Worm (Caenorhabditis elegans): Measurements from ENCODE around the gene Y26G10.6.

Gene Y26G10.6

DNA sequence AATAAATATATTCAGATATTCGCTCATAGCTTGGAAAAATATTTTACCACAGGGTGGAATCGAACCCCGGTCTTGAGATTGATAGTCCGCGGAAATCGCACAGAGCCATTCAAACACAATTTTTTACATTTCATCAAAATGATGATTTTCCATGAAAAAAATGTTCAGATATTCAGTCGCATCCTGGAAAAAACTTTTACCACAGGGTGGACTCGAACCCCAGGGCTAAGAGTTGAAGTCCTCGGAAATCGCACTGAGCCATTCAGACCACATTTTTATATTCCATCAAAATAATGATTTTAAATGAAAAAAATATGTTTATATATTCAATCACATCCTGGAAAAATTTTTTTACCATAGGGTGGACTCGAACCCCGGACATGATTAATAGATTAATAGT lies 22.8 kb downstream of the Y26G10.6 start:
- no peak for TF ChIP-seq cog-1 (tag; optimal IDR thresholded peaks at IDR 0.05)

- TF ChIP-seq ref-1 (GFP tag; conservative IDR thresholded peaks at IDR 0.05) (no peak), klf-2 (GFP tag; conservative IDR thresholded peaks at IDR 0.05) (no peak), tab-1 (GFP tag; IDR thresholded peaks at IDR 0.05) (no peak)
Measured at ce11 chrV:17723142-17723781, 23.5 kb downstream of the Y26G10.6 start.

DNA sequence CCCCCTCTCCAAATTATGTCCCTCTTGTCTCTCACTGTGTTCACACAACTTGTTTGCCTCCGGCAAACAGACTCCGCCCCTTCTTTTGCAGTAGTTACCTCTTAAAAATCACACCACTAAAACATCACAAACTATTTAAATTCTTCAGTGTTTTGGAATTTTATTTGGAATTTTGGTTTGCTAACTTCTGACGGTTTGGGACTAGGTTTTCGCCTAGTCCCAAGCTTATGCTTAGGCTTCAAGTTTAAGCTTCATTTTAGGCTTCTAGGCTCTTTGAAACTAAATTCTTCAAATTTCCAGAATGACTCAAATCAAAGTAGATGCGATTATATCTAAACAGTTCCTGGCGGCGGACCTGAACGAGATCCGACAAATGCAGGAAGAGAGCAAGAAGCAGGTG lies 24.9 kb downstream of the Y26G10.6 start, which contains the start of gene fat-5:
Gene fat-5, plus strand, starts transcription at position 301 of the 400 bp plus-strand sequence.
- no peak for TF ChIP-seq ztf-23 (GFP tag; IDR thresholded peaks at IDR 0.05)

DNA sequence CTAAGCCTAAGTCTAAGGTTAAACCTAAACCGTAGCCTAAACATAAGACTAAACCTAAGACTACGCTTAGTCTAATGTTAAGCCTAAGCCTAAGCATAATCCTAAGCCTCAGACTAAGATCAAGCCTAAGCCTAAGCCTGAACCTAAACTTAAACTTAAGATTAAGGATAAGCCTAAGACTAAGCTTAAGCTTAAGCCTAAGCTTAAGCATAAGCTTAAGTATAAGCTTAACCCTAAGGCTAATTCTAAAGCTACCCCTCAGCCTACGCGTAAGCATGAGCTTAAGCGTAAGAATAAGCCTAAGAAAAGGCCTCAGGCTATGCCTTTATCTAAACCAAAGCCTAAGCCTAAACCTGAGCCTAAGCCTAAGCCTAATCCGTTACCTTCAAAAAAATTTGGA lies 28.6 kb downstream of the Y26G10.6 start:
- no peak for TF ChIP-seq ztf-29 (GFP tag; IDR thresholded peaks at IDR 0.05)

ce11 chrV:17728757-17729156 lies 29.0 kb downstream of the Y26G10.6 start:
- TF ChIP-seq T22C8.4 (GFP tag; IDR thresholded peaks at IDR 0.05) = no peak
- no peak for TF ChIP-seq ztf-23 (GFP tag; IDR thresholded peaks at IDR 0.05)
- TF ChIP-seq ztf-29 (GFP tag; IDR thresholded peaks at IDR 0.05) = no peak
- no peak for TF ChIP-seq cog-1 (tag; optimal IDR thresholded peaks at IDR 0.05)
- TF ChIP-seq ref-1 (GFP tag; conservative IDR thresholded peaks at IDR 0.05) = no peak
- no peak for TF ChIP-seq klf-2 (GFP tag; conservative IDR thresholded peaks at IDR 0.05)
- no peak for TF ChIP-seq med-1 (GFP tag; optimal IDR thresholded peaks at IDR 0.05; ENCODE audit: insufficient read depth)
- no peak for TF ChIP-seq flt-1 (GFP tag; IDR thresholded peaks at IDR 0.05)
- TF ChIP-seq tab-1 (GFP tag; IDR thresholded peaks at IDR 0.05) = no peak

- TF ChIP-seq flt-1 (GFP tag; IDR thresholded peaks at IDR 0.05) = no peak
- no peak for TF ChIP-seq ztf-29 (GFP tag; IDR thresholded peaks at IDR 0.05)
- no peak for TF ChIP-seq tab-1 (GFP tag; IDR thresholded peaks at IDR 0.05)
- TF ChIP-seq ref-1 (GFP tag; conservative IDR thresholded peaks at IDR 0.05) = no peak
- no peak for TF ChIP-seq med-1 (GFP tag; optimal IDR thresholded peaks at IDR 0.05; ENCODE audit: insufficient read depth)
- no peak for TF ChIP-seq ztf-23 (GFP tag; IDR thresholded peaks at IDR 0.05)
- TF ChIP-seq T22C8.4 (GFP tag; IDR thresholded peaks at IDR 0.05) = no peak
- TF ChIP-seq cog-1 (tag; optimal IDR thresholded peaks at IDR 0.05) = no peak
Measured at ce11 chrV:17732516-17732915, 32.8 kb downstream of the Y26G10.6 start, which contains the start of gene twk-42. TSS of gene twk-42 (minus strand) at chrV:17732616.

ce11 chrV:17739801-17740200 lies 40.0 kb downstream of the Y26G10.6 start, which contains the start of gene cutl-4:
TSS of gene cutl-4 (minus strand) at chrV:17739901.
- no peak for TF ChIP-seq ztf-29 (GFP tag; IDR thresholded peaks at IDR 0.05)
- TF ChIP-seq med-1 (GFP tag; optimal IDR thresholded peaks at IDR 0.05; ENCODE audit: insufficient read depth) = no peak
- no peak for TF ChIP-seq cog-1 (tag; optimal IDR thresholded peaks at IDR 0.05)
- no peak for TF ChIP-seq ztf-23 (GFP tag; IDR thresholded peaks at IDR 0.05)
- no peak for TF ChIP-seq klf-2 (GFP tag; conservative IDR thresholded peaks at IDR 0.05)
- no peak for TF ChIP-seq tab-1 (GFP tag; IDR thresholded peaks at IDR 0.05)

- TF ChIP-seq tab-1 (GFP tag; IDR thresholded peaks at IDR 0.05) (no peak), ztf-23 (GFP tag; IDR thresholded peaks at IDR 0.05) (no peak), klf-2 (GFP tag; conservative IDR thresholded peaks at IDR 0.05) (no peak), med-1 (GFP tag; optimal IDR thresholded peaks at IDR 0.05; ENCODE audit: insufficient read depth) (no peak), T22C8.4 (GFP tag; IDR thresholded peaks at IDR 0.05) (no peak), flt-1 (GFP tag; IDR thresholded peaks at IDR 0.05) (no peak), ztf-29 (GFP tag; IDR thresholded peaks at IDR 0.05) (no peak), cog-1 (tag; optimal IDR thresholded peaks at IDR 0.05) (no peak), ref-1 (GFP tag; conservative IDR thresholded peaks at IDR 0.05) (no peak)
Measured at ce11 chrV:17743802-17744201, 44.0 kb downstream of the Y26G10.6 start.

ce11 chrV:17746959-17747358 lies 47.2 kb downstream of the Y26G10.6 start, which contains the start of gene twk-36:
TSS of gene twk-36 (minus strand) at chrV:17747059.
- TF ChIP-seq cog-1 (tag; optimal IDR thresholded peaks at IDR 0.05) = no peak
- no peak for TF ChIP-seq T22C8.4 (GFP tag; IDR thresholded peaks at IDR 0.05)
- no peak for TF ChIP-seq ztf-29 (GFP tag; IDR thresholded peaks at IDR 0.05)
- TF ChIP-seq med-1 (GFP tag; optimal IDR thresholded peaks at IDR 0.05; ENCODE audit: insufficient read depth) = no peak
- no peak for TF ChIP-seq klf-2 (GFP tag; conservative IDR thresholded peaks at IDR 0.05)
- no peak for TF ChIP-seq tab-1 (GFP tag; IDR thresholded peaks at IDR 0.05)
- no peak for TF ChIP-seq flt-1 (GFP tag; IDR thresholded peaks at IDR 0.05)
- no peak for TF ChIP-seq ztf-23 (GFP tag; IDR thresholded peaks at IDR 0.05)
- no peak for TF ChIP-seq ref-1 (GFP tag; conservative IDR thresholded peaks at IDR 0.05)

- TF ChIP-seq klf-2 (GFP tag; conservative IDR thresholded peaks at IDR 0.05) (no peak), ref-1 (GFP tag; conservative IDR thresholded peaks at IDR 0.05) (no peak), cog-1 (tag; optimal IDR thresholded peaks at IDR 0.05) (no peak), med-1 (GFP tag; optimal IDR thresholded peaks at IDR 0.05; ENCODE audit: insufficient read depth) (no peak)
Measured at ce11 chrV:17749181-17749580, 49.4 kb downstream of the Y26G10.6 start, which contains the start of gene R12G8.1. TSS of gene R12G8.1 (minus strand) at chrV:17749243.
